Worm (Caenorhabditis elegans) whole organism, L3 larva: ENCODE results near the gene C04A11.2.

Experiments
- R02D3.7 ChIP-seq: fragments of 150-350 bp; optimal IDR thresholded peaks from 2 replicates; lab custom pipeline; 2014; ENCODE audit warnings: missing biosample characterization, missing genetic modification characterization
- ZK546.5 ChIP-seq: sonication (generic microtip); optimal IDR thresholded peaks from 2 replicates; lab custom pipeline; 2017; ENCODE audit warnings: missing biosample characterization, missing genetic modification characterization
- aly-2 ChIP-seq: fragments of 150-350 bp; optimal IDR thresholded peaks from 2 replicates; lab custom pipeline; 2014; ENCODE audit warnings: missing biosample characterization, missing genetic modification characterization
- ama-1 ChIP-seq: fragments of 150-350 bp; optimal IDR thresholded peaks from 2 replicates; lab custom pipeline; 2018
- ceh-16 ChIP-seq: sonication (generic microtip); optimal IDR thresholded peaks from 2 replicates; lab custom pipeline; 2017; ENCODE audit warnings: missing biosample characterization, missing genetic modification characterization
- ceh-82 ChIP-seq: fragments of 150-350 bp; optimal IDR thresholded peaks from 2 replicates; lab custom pipeline; 2014; ENCODE audit warnings: missing biosample characterization, missing genetic modification characterization
- ceh-9 ChIP-seq: sonication (generic microtip); optimal IDR thresholded peaks from 2 replicates; lab custom pipeline; 2018; ENCODE audit warnings: missing biosample characterization, missing genetic modification characterization
- egl-27 ChIP-seq: sonication (generic microtip); optimal IDR thresholded peaks from 4 replicates; lab custom pipeline; 2017; ENCODE audit warnings: missing biosample characterization, missing genetic modification reagents, missing genetic modification characterization
- egl-5 ChIP-seq: fragments of 150-350 bp; optimal IDR thresholded peaks from 2 replicates; lab custom pipeline; 2017; ENCODE audit warnings: missing biosample characterization, missing genetic modification reagents, missing genetic modification characterization, inconsistent platforms
- elt-2 ChIP-seq: sonication (generic microtip); optimal IDR thresholded peaks from 2 replicates; lab custom pipeline; 2016; ENCODE audit warnings: missing genetic modification reagents, mild to moderate bottlenecking, missing genetic modification characterization, missing compliant biosample characterization
- elt-3 ChIP-seq, 3 experiments: fragments of 150-350 bp in 1 of 3; sonication (generic microtip) in 2 of 3; optimal IDR thresholded peaks; 2 replicates in 2 of 3; 4 replicates in 1 of 3; lab custom pipeline; 2014 to 2017; ENCODE audit warnings: missing biosample characterization in 3 of 3, missing genetic modification characterization in 3 of 3
- eor-1 ChIP-seq, 2 experiments: fragments of 150-350 bp; optimal IDR thresholded peaks; 2 replicates each; lab custom pipeline; 2014 to 2018; ENCODE audit warnings: missing biosample characterization in 2 of 2, missing genetic modification characterization in 2 of 2
- fkh-10 ChIP-seq: sonication (generic microtip); optimal IDR thresholded peaks from 2 replicates; lab custom pipeline; 2017; ENCODE audit warnings: missing biosample characterization, missing genetic modification reagents, missing genetic modification characterization
- lin-15B ChIP-seq: fragments of 150-350 bp; optimal IDR thresholded peaks from 2 replicates; lab custom pipeline; 2014; ENCODE audit warnings: missing biosample characterization, missing genetic modification characterization
- lsy-12 ChIP-seq: sonication (generic microtip); optimal IDR thresholded peaks from 2 replicates; lab custom pipeline; 2016; ENCODE audit warnings: mild to moderate bottlenecking, missing genetic modification characterization, missing compliant biosample characterization
- mdl-1 ChIP-seq: fragments of 150-350 bp; optimal IDR thresholded peaks from 2 replicates; lab custom pipeline; 2014; ENCODE audit warnings: missing biosample characterization, missing genetic modification characterization
- nhr-12 ChIP-seq: fragments of 150-350 bp; optimal IDR thresholded peaks from 2 replicates; lab custom pipeline; 2014; ENCODE audit warnings: missing biosample characterization, missing genetic modification characterization
- nhr-23 ChIP-seq: fragments of 150-350 bp; optimal IDR thresholded peaks from 2 replicates; lab custom pipeline; 2014; ENCODE audit warnings: missing biosample characterization, missing genetic modification reagents, missing genetic modification characterization
- nhr-237 ChIP-seq: fragments of 150-350 bp; optimal IDR thresholded peaks from 2 replicates; lab custom pipeline; 2014; ENCODE audit warnings: missing biosample characterization, missing genetic modification characterization
- nhr-25 ChIP-seq: sonication (generic microtip); optimal IDR thresholded peaks from 2 replicates; lab custom pipeline; 2017; ENCODE audit warnings: missing biosample characterization, missing genetic modification characterization
- nhr-43 ChIP-seq: sonication (generic microtip); optimal IDR thresholded peaks from 2 replicates; lab custom pipeline; 2016; ENCODE audit warnings: mild to moderate bottlenecking, missing genetic modification characterization, missing compliant biosample characterization; ENCODE audit not compliant: poor library complexity, severe bottlenecking
- nhr-76 ChIP-seq: fragments of 150-350 bp; sonication (generic microtip); optimal IDR thresholded peaks from 5 replicates; lab custom pipeline; 2014; ENCODE audit warnings: missing biosample characterization, missing genetic modification characterization
- pha-4 ChIP-seq: fragments of 150-350 bp; optimal IDR thresholded peaks from 2 replicates; lab custom pipeline; 2014; ENCODE audit warnings: missing biosample characterization, missing genetic modification reagents, missing genetic modification characterization
- pqm-1 ChIP-seq: fragments of 150-350 bp; optimal IDR thresholded peaks from 2 replicates; lab custom pipeline; 2017; ENCODE audit warnings: missing biosample characterization, missing genetic modification characterization, inconsistent platforms
- skn-1 ChIP-seq: fragments of 150-350 bp; optimal IDR thresholded peaks from 2 replicates; lab custom pipeline; 2014; ENCODE audit warnings: missing biosample characterization, missing genetic modification characterization
- snpc-4 ChIP-seq: fragments of 150-350 bp; optimal IDR thresholded peaks from 2 replicates; lab custom pipeline; 2014; ENCODE audit warnings: missing biosample characterization, missing genetic modification characterization
- tbx-2 ChIP-seq: sonication (generic microtip); optimal IDR thresholded peaks from 2 replicates; lab custom pipeline; 2016; ENCODE audit warnings: mild to moderate bottlenecking, missing genetic modification characterization, missing compliant biosample characterization
- unc-39 ChIP-seq: sonication (generic microtip); optimal IDR thresholded peaks from 4 replicates; lab custom pipeline; 2017; ENCODE audit warnings: missing biosample characterization, missing genetic modification characterization
- unc-62 ChIP-seq: fragments of 150-350 bp; sonication (generic microtip); optimal IDR thresholded peaks from 4 replicates; lab custom pipeline; 2014; ENCODE audit warnings: missing biosample characterization, missing genetic modification reagents, missing genetic modification characterization
- ztf-11 ChIP-seq: fragments of 150-350 bp; optimal IDR thresholded peaks from 2 replicates; lab custom pipeline; 2014; ENCODE audit warnings: missing biosample characterization, missing genetic modification characterization

C04A11.2 gene

ce11 chrX:13663641-13664633, 4.7 kb downstream of the C04A11.2 start, which contains the start of gene C04A11.5:
Gene C04A11.5 (plus strand): TSS chrX:13664583.
- TF ChIP-seq nhr-25 (peak; percentile 47), fkh-10 (GFP tag; lab: Kevin White, UChicago) (no peak), nhr-43 (tag; lab: Kevin White, UChicago) (peak; percentile 53), mdl-1 (tag; lab: Kevin White, UChicago) (no peak), R02D3.7 (tag; lab: Kevin White, UChicago) (no peak), ZK546.5 (no peak), unc-62 (GFP tag; lab: Kevin White, UChicago) (no peak), nhr-23 (peak; percentile 70), lsy-12 (tag; lab: Kevin White, UChicago) (no peak), tbx-2 (tag; lab: Kevin White, UChicago) (no peak), egl-27 (tag; lab: Kevin White, UChicago) (no peak), nhr-237 (tag; lab: Kevin White, UChicago) (no peak), lin-15B (tag; lab: Kevin White, UChicago) (no peak), ceh-9 (tag; lab: Kevin White, UChicago) (no peak)

- no peak for TF ChIP-seq ceh-82 (tag; lab: Kevin White, UChicago)
- TF ChIP-seq, all 47 proteins: peak for 0
Measured at ce11 chrX:13660206-13660605, 8.4 kb downstream of the C04A11.2 start, which contains the start of gene C04A11.1. Gene C04A11.1 (plus strand): TSS chrX:13660506.

- TF ChIP-seq elt-2 (peak; percentile 13), ZK546.5 (no peak), ztf-11 (tag; lab: Kevin White, UChicago) (no peak)
Measured at ce11 chrX:13655769-13656168, 12.9 kb downstream of the C04A11.2 start.

ce11 chrX:13654276-13654675, 14.4 kb downstream of the C04A11.2 start:
- TF ChIP-seq pha-4 (peak; percentile 42), nhr-76 (tag; lab: Kevin White, UChicago) (no peak), nhr-12 (no peak)

- TF ChIP-seq elt-3 (tag; optimal IDR thresholded peaks at IDR 0.05; lab: Kevin White, UChicago): no peak
- peak; percentile 38 for TF ChIP-seq pha-4
- TF ChIP-seq egl-27 (tag; lab: Kevin White, UChicago): no peak
Measured at ce11 chrX:13653573-13653972, 15.1 kb downstream of the C04A11.2 start.

ce11 chrX:13650799-13651198, 17.8 kb downstream of the C04A11.2 start, which contains the start of gene C40C9.4:
Gene C40C9.4 (plus strand): TSS chrX:13651099.
- TF ChIP-seq egl-5 (tag; lab: Kevin White, UChicago): no peak
- no peak for TF ChIP-seq eor-1 (tag; optimal IDR thresholded peaks at IDR 0.05; lab: Kevin White, UChicago)
- TF ChIP-seq nhr-12: no peak
- no peak for TF ChIP-seq ztf-11 (tag; lab: Kevin White, UChicago)
- TF ChIP-seq nhr-25: no peak
- no peak for TF ChIP-seq unc-39 (tag; lab: Kevin White, UChicago)
- TF ChIP-seq pqm-1: no peak
- no peak for TF ChIP-seq nhr-23
- no peak for TF ChIP-seq nhr-76 (tag; lab: Kevin White, UChicago)
- TF ChIP-seq skn-1 (tag; lab: Kevin White, UChicago): no peak
- no peak for TF ChIP-seq ama-1 (lab: Kevin White, UChicago)
- TF ChIP-seq egl-27 (tag; lab: Kevin White, UChicago): no peak
- no peak for TF ChIP-seq ceh-16 (tag; lab: Kevin White, UChicago)
- TF ChIP-seq snpc-4: no peak
- TF ChIP-seq aly-2 (tag; lab: Kevin White, UChicago): no peak
- TF ChIP-seq ceh-9 (tag; lab: Kevin White, UChicago): no peak
